Worm (Caenorhabditis elegans) whole organism, late embryonic: Measurements from ENCODE around the gene srr-6.

ENCODE experiments used
- C38D4.7 ChIP-seq: fragments of 200-800 bp; sonication (Bioruptor generic); optimal IDR thresholded peaks from 2 replicates; lab custom pipeline; 2018; ENCODE audit warnings: mild to moderate bottlenecking, missing genetic modification characterization, moderate library complexity, missing compliant biosample characterization
- F13H6.1 ChIP-seq: sonication (generic microtip); optimal IDR thresholded peaks from 2 replicates; lab custom pipeline; 2016; ENCODE audit warnings: missing genetic modification characterization, missing compliant biosample characterization
- K02D7.2 ChIP-seq: sonication (generic microtip); optimal IDR thresholded peaks from 2 replicates; lab custom pipeline; 2017; ENCODE audit warnings: mild to moderate bottlenecking, missing genetic modification characterization, missing compliant biosample characterization
- K09A11.1 ChIP-seq: sonication (generic microtip); optimal IDR thresholded peaks from 2 replicates; lab custom pipeline; 2017; ENCODE audit warnings: antibody characterized with exemption, mild to moderate bottlenecking, missing genetic modification characterization, missing compliant biosample characterization; ENCODE audit not compliant: insufficient read depth
- T23F11.4 ChIP-seq: fragments of 200-800 bp; sonication (Bioruptor generic); optimal IDR thresholded peaks from 2 replicates; lab custom pipeline; 2018; ENCODE audit warnings: mild to moderate bottlenecking, missing genetic modification characterization, missing compliant biosample characterization
- ahr-1 ChIP-seq: sonication (generic microtip); optimal IDR thresholded peaks from 2 replicates; lab custom pipeline; 2016; ENCODE audit warnings: missing genetic modification characterization, missing compliant biosample characterization
- ama-1 ChIP-seq: fragments of 150-350 bp; optimal IDR thresholded peaks from 2 replicates; lab custom pipeline; 2014
- ceh-18 ChIP-seq: sonication (generic microtip); optimal IDR thresholded peaks from 2 replicates; lab custom pipeline; 2016; ENCODE audit warnings: missing genetic modification characterization, missing compliant biosample characterization
- ceh-24 ChIP-seq: sonication (generic microtip); optimal IDR thresholded peaks from 2 replicates; lab custom pipeline; 2016; ENCODE audit warnings: mild to moderate bottlenecking, missing genetic modification characterization, missing compliant biosample characterization
- ceh-31 ChIP-seq: sonication (generic microtip); optimal IDR thresholded peaks from 2 replicates; lab custom pipeline; 2016; ENCODE audit warnings: missing genetic modification characterization, missing compliant biosample characterization
- ceh-34 ChIP-seq: sonication (generic microtip); optimal IDR thresholded peaks from 2 replicates; lab custom pipeline; 2016; ENCODE audit warnings: mild to moderate bottlenecking, missing genetic modification characterization, missing compliant biosample characterization
- ceh-45 ChIP-seq: fragments of 200-800 bp; sonication (Bioruptor generic); IDR thresholded peaks from 2 replicates; pipeline ENCODE4 v1.3.6; 2022; ENCODE audit warnings: missing genetic modification reagents, missing genetic modification characterization, missing compliant biosample characterization
- ceh-9 ChIP-seq: sonication (generic microtip); optimal IDR thresholded peaks from 2 replicates; lab custom pipeline; 2016; ENCODE audit warnings: mild to moderate bottlenecking, missing genetic modification characterization, inconsistent platforms, missing compliant biosample characterization
- dmd-4 ChIP-seq: sonication (generic microtip); optimal IDR thresholded peaks from 2 replicates; lab custom pipeline; 2016; ENCODE audit warnings: borderline replicate concordance, missing genetic modification characterization, missing compliant biosample characterization
- elt-2 ChIP-seq: sonication (generic microtip); optimal IDR thresholded peaks from 2 replicates; lab custom pipeline; 2016; ENCODE audit warnings: missing genetic modification reagents, missing genetic modification characterization, missing compliant biosample characterization
- ets-4 ChIP-seq: sonication (generic microtip); optimal IDR thresholded peaks from 2 replicates; lab custom pipeline; 2016; ENCODE audit warnings: missing genetic modification characterization, missing compliant biosample characterization
- eyg-1 ChIP-seq: sonication (generic microtip); optimal IDR thresholded peaks from 2 replicates; lab custom pipeline; 2016; ENCODE audit warnings: missing genotype, missing genetic modification characterization, missing compliant biosample characterization
- fkh-10 ChIP-seq: fragments of 150-350 bp; optimal IDR thresholded peaks from 2 replicates; lab custom pipeline; 2014; ENCODE audit warnings: missing biosample characterization, missing genetic modification reagents, missing genetic modification characterization
- gmeb-2 ChIP-seq: sonication (generic microtip); optimal IDR thresholded peaks from 2 replicates; lab custom pipeline; 2016; ENCODE audit warnings: missing genetic modification characterization, inconsistent platforms, missing compliant biosample characterization
- hlh-13 ChIP-seq: fragments of 200-800 bp; sonication (Bioruptor generic); optimal IDR thresholded peaks from 2 replicates; lab custom pipeline; 2018; ENCODE audit warnings: mild to moderate bottlenecking, missing genetic modification characterization, missing compliant biosample characterization
- hlh-30 ChIP-seq: sonication (generic microtip); optimal IDR thresholded peaks from 2 replicates; lab custom pipeline; 2017; ENCODE audit warnings: antibody characterized with exemption, missing genetic modification characterization, missing compliant biosample characterization; ENCODE audit not compliant: insufficient read depth
- hlh-6 ChIP-seq: sonication (generic microtip); optimal IDR thresholded peaks from 2 replicates; lab custom pipeline; 2016; ENCODE audit warnings: missing genotype, missing genetic modification characterization, missing compliant biosample characterization
- hlh-8 ChIP-seq: sonication (generic microtip); optimal IDR thresholded peaks from 2 replicates; lab custom pipeline; 2016; ENCODE audit warnings: missing genotype, missing genetic modification characterization, missing compliant biosample characterization
- lim-6 ChIP-seq: sonication (generic microtip); optimal IDR thresholded peaks from 2 replicates; lab custom pipeline; 2016; ENCODE audit warnings: missing genetic modification characterization, missing compliant biosample characterization
- lin-11 ChIP-seq: fragments of 200-800 bp; sonication (Bioruptor generic); optimal IDR thresholded peaks from 2 replicates; lab custom pipeline; 2018; ENCODE audit warnings: mild to moderate bottlenecking, missing genetic modification characterization, missing compliant biosample characterization
- madf-2 ChIP-seq: sonication (generic microtip); optimal IDR thresholded peaks from 2 replicates; lab custom pipeline; 2017; ENCODE audit warnings: missing genetic modification characterization, missing compliant biosample characterization
- nhr-11 ChIP-seq: fragments of 150-350 bp; optimal IDR thresholded peaks from 2 replicates; lab custom pipeline; 2014; ENCODE audit warnings: missing biosample characterization, missing genetic modification characterization
- nhr-232 ChIP-seq: sonication (generic microtip); optimal IDR thresholded peaks from 2 replicates; lab custom pipeline; 2016; ENCODE audit warnings: missing genetic modification characterization, missing compliant biosample characterization
- npax-4 ChIP-seq: sonication (generic microtip); optimal IDR thresholded peaks from 2 replicates; lab custom pipeline; 2016; ENCODE audit warnings: missing genetic modification characterization, missing compliant biosample characterization
- odd-2 ChIP-seq: sonication (generic microtip); optimal IDR thresholded peaks from 2 replicates; lab custom pipeline; 2017; ENCODE audit warnings: antibody characterized with exemption, mild to moderate bottlenecking, missing genetic modification characterization, missing compliant biosample characterization
- pag-3 ChIP-seq: sonication (generic microtip); optimal IDR thresholded peaks from 2 replicates; lab custom pipeline; 2016; ENCODE audit warnings: missing compliant biosample characterization, missing genetic modification characterization, borderline replicate concordance
- pha-2 ChIP-seq: sonication (generic microtip); optimal IDR thresholded peaks from 2 replicates; lab custom pipeline; 2017; ENCODE audit warnings: mild to moderate bottlenecking, missing genetic modification characterization, missing compliant biosample characterization
- pha-4 ChIP-seq: fragments of 150-350 bp; optimal IDR thresholded peaks from 2 replicates; lab custom pipeline; 2018; ENCODE audit warnings: missing biosample characterization, missing genetic modification reagents, missing genetic modification characterization
- pqm-1 ChIP-seq: sonication (generic microtip); optimal IDR thresholded peaks from 2 replicates; lab custom pipeline; 2016; ENCODE audit warnings: missing genetic modification characterization, missing compliant biosample characterization
- ref-2 ChIP-seq: sonication (generic microtip); optimal IDR thresholded peaks from 2 replicates; lab custom pipeline; 2016; ENCODE audit warnings: missing genetic modification characterization, missing compliant biosample characterization
- rnt-1 ChIP-seq: sonication (generic microtip); optimal IDR thresholded peaks from 2 replicates; lab custom pipeline; 2016; ENCODE audit warnings: missing genetic modification characterization, missing compliant biosample characterization
- sdc-2 ChIP-seq: sonication (generic microtip); optimal IDR thresholded peaks from 2 replicates; lab custom pipeline; 2016; ENCODE audit warnings: missing genotype, missing genetic modification characterization, missing compliant biosample characterization
- sox-2 ChIP-seq: fragments of 200-800 bp; sonication (Bioruptor generic); IDR thresholded peaks from 2 replicates; pipeline ENCODE4 v1.3.6; 2022; ENCODE audit warnings: missing genetic modification reagents, missing genetic modification characterization, missing compliant biosample characterization
- sox-4 ChIP-seq: sonication (generic microtip); optimal IDR thresholded peaks from 2 replicates; lab custom pipeline; 2017; ENCODE audit warnings: mild to moderate bottlenecking, missing genetic modification characterization, inconsistent platforms, missing compliant biosample characterization
- syd-9 ChIP-seq: sonication (generic microtip); optimal IDR thresholded peaks from 2 replicates; lab custom pipeline; 2016; ENCODE audit warnings: mild to moderate bottlenecking, missing genetic modification characterization, moderate library complexity, missing compliant biosample characterization
- tbx-2 ChIP-seq: sonication (generic microtip); optimal IDR thresholded peaks from 2 replicates; lab custom pipeline; 2016; ENCODE audit warnings: missing genetic modification characterization, missing compliant biosample characterization
- ttx-3 ChIP-seq: sonication (generic microtip); optimal IDR thresholded peaks from 2 replicates; lab custom pipeline; 2016; ENCODE audit warnings: missing genetic modification reagents, missing genetic modification characterization, missing compliant biosample characterization
- unc-42 ChIP-seq: sonication (generic microtip); optimal IDR thresholded peaks from 2 replicates; lab custom pipeline; 2016; ENCODE audit warnings: missing genotype, missing genetic modification characterization, missing compliant biosample characterization
- zip-5 ChIP-seq: sonication (generic microtip); optimal IDR thresholded peaks from 2 replicates; lab custom pipeline; 2016; ENCODE audit warnings: missing genetic modification characterization, missing compliant biosample characterization
- ztf-16 ChIP-seq: sonication (generic microtip); optimal IDR thresholded peaks from 2 replicates; lab custom pipeline; 2017; ENCODE audit warnings: missing genetic modification characterization, missing compliant biosample characterization

The srr-6 gene

DNA sequence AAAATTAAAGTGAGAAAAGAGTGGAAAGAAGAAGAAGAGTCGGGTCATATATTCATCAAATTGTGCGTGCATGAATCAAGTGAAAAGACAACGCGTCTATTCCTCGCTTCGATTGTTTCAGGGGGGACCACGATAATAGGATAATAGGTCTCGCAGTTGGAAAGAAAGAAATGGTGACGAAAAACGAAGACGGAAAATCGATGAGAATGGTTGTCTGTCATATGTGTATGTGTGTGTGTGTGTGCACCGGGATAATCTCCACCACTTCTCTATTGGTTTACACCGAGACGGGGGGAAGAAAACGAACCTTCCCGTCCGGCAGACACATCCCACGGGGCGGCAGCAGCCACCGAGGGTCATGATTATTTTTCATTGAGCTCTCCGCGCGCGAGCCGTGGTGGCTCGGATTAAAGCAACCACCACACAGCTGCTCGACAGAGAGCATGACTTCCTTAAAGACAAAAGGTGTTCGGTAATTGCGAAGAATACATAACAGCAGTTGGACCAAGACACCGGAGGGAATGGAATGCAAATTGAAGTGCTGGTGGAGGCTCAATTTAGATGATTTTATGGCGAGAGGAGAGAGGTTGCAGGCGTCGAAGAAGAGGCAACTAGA, 48.5 kb upstream of the srr-6 start (continued):
- TF ChIP-seq dmd-4 (tag; lab: Kevin White, UChicago) (no peak), hlh-30 (peak; percentile 7), zip-5 (tag; lab: Kevin White, UChicago) (no peak), sox-2 (GFP tag; lab: Robert Waterston, UW) (no peak), elt-2 (tag; lab: Kevin White, UChicago) (no peak), syd-9 (tag; lab: Kevin White, UChicago) (no peak), eyg-1 (no peak), npax-4 (tag; lab: Kevin White, UChicago) (no peak), ama-1 (no peak), sox-4 (tag; lab: Kevin White, UChicago) (no peak), lim-6 (tag; lab: Kevin White, UChicago) (no peak), nhr-232 (no peak), ceh-45 (GFP tag; lab: Robert Waterston, UW) (no peak), T23F11.4 (no peak), ceh-24 (tag; lab: Kevin White, UChicago) (no peak), hlh-13 (GFP tag; lab: Kevin White, UChicago) (no peak)

DNA sequence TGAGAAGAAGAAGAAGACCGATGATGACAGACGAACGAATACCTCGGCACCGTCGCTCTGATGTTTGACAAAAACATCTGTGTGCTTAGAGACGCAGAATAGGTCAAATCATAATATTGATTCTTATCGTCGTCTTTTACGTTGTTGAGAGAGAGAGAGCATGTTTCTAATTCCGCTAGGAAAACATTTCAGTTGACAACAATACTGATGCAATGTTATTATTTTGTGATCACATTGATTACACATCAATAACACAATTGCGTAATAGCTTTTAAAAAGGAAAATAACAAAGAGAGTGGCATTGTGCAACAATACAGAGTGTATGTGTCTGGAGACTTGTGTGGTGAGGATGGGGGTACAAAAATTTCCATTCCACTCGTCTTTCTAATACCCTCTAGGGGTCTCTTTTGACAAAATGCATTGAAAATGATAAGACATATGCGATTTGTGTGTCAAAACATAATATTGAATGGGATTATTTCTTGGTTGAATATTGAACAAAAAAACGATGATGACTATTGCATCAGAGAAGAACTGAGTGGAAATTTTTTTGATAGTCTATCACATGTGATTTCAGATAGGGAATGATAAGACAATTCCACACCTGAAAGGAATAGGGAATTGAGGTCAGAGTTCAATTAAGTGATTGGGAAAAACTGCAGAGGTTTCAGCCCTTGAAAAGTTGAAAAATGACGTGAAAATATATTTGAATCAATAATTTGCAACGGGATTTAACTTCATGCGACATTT, 47.8 kb upstream of the srr-6 start:
- no peak for TF ChIP-seq pag-3 (tag; lab: Kevin White, UChicago)
- TF ChIP-seq ama-1 = no peak
- no peak for TF ChIP-seq odd-2
- peak; percentile 79 for TF ChIP-seq elt-2 (tag; lab: Kevin White, UChicago)
- TF ChIP-seq ttx-3 (tag; lab: Kevin White, UChicago) = no peak
- no peak for TF ChIP-seq unc-42 (tag; lab: Kevin White, UChicago)
- no peak for TF ChIP-seq sox-2 (GFP tag; lab: Robert Waterston, UW)

DNA sequence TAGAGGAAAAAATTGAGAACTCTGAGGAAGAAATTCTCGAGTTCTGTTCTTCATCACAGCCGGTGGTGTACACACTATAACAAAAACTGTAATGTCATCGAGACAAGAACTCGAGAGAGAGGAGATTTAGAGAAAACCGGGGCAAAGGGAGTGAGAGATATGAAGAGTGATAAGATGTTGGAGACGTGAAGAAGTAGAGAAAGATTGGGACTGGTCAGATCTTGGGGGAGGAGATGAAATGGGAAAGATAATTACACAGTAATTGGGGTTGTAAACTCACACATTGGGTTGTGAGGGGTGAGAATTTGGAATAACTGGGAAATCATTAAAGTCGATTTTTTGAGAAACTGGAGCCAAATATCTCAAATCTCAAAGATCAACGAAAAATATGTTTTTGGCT, 46.8 kb upstream of the srr-6 start:
- TF ChIP-seq ceh-45 (GFP tag; lab: Robert Waterston, UW) = no peak

DNA sequence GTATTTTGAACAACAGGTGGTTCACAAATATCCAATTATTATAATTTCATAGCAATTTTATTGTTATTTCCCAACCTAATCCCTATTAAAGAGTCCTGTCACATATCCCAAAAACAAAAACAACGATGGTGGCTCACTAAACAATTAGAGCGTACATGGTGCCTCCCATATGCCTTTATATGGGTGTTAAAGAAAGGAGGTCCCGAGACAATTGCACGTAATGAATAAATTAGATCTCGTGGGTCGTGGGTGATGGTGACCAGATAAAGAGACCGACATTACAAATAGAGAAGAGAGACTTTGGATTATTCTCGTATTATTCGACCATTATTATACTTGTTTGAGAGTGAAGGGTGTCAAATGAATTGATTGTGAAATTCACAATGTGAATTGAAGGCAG, 45.4 kb upstream of the srr-6 start:
- TF ChIP-seq rnt-1 (tag; lab: Kevin White, UChicago) = no peak
- no peak for TF ChIP-seq K02D7.2 (tag; lab: Kevin White, UChicago)
- TF ChIP-seq ceh-9 (tag; lab: Kevin White, UChicago) = no peak
- TF ChIP-seq pqm-1 (tag; lab: Kevin White, UChicago) = no peak
- TF ChIP-seq hlh-13 (GFP tag; lab: Kevin White, UChicago) = no peak
- peak; percentile 2 for TF ChIP-seq tbx-2 (tag; lab: Kevin White, UChicago)
- no peak for TF ChIP-seq madf-2 (tag; lab: Kevin White, UChicago)
- TF ChIP-seq ceh-31 = peak; percentile 78
- TF ChIP-seq ceh-18 (tag; lab: Kevin White, UChicago) = no peak
- no peak for TF ChIP-seq ztf-16 (tag; lab: Kevin White, UChicago)
- no peak for TF ChIP-seq ceh-24 (tag; lab: Kevin White, UChicago)
- TF ChIP-seq C38D4.7 (GFP tag; lab: Kevin White, UChicago) = no peak
- no peak for TF ChIP-seq K09A11.1 (tag; lab: Kevin White, UChicago)
- TF ChIP-seq syd-9 (tag; lab: Kevin White, UChicago) = no peak
- TF ChIP-seq ahr-1 = no peak
- TF ChIP-seq sdc-2 = no peak
- TF ChIP-seq ets-4 (tag; lab: Kevin White, UChicago) = no peak
- TF ChIP-seq sox-2 (GFP tag; lab: Robert Waterston, UW) = peak; percentile 28; the same call in 1 of the 2 replicates
- peak; percentile 27 for TF ChIP-seq ref-2
- no peak for TF ChIP-seq gmeb-2 (tag; lab: Kevin White, UChicago)
- TF ChIP-seq fkh-10 (GFP tag; lab: Kevin White, UChicago) = no peak
- TF ChIP-seq hlh-6 (tag; lab: Kevin White, UChicago) = no peak
- no peak for TF ChIP-seq ceh-34 (tag; lab: Kevin White, UChicago)
- TF ChIP-seq hlh-8 = no peak
- TF ChIP-seq nhr-232 = no peak
- TF ChIP-seq pha-2 (tag; lab: Kevin White, UChicago) = no peak
- no peak for TF ChIP-seq lin-11 (tag; lab: Kevin White, UChicago)
- TF ChIP-seq nhr-11 (tag; lab: Kevin White, UChicago) = no peak
- peak; percentile 50 for TF ChIP-seq hlh-30
- TF ChIP-seq F13H6.1 = no peak
- TF ChIP-seq pha-4 (tag; lab: Kevin White, UChicago) = no peak
